Fruit fly (Drosophila melanogaster) whole organism, wandering third instar larva: ENCODE measurements around the gene GluProRS.

Experiments used
- Abd-B ChIP-seq: fragments of >200 bp; optimal IDR thresholded peaks from 2 replicates; lab custom pipeline; 2017; ENCODE audit warnings: missing biosample characterization, missing genetic modification characterization
- CG32264 ChIP-seq: fragments of 200-800 bp; sonication (Bioruptor generic); optimal IDR thresholded peaks from 2 replicates; lab custom pipeline; 2016; ENCODE audit warnings: missing biosample characterization, missing genetic modification characterization
- CG9705 ChIP-seq: fragments of 200-800 bp; sonication (Bioruptor generic); optimal IDR thresholded peaks from 2 replicates; lab custom pipeline; 2018; ENCODE audit warnings: missing biosample characterization, mild to moderate bottlenecking, missing genetic modification characterization
- CrebA ChIP-seq: fragments of 200-800 bp; sonication (Bioruptor generic); optimal IDR thresholded peaks from 2 replicates; lab custom pipeline; 2016; ENCODE audit warnings: missing biosample characterization, mild to moderate bottlenecking, missing genetic modification characterization, borderline replicate concordance
- Dfd ChIP-seq: fragments of >200 bp; optimal IDR thresholded peaks from 2 replicates; lab custom pipeline; 2017; ENCODE audit warnings: missing biosample characterization, missing genetic modification characterization
- Dif ChIP-seq: fragments of 200-275, 200-300 bp; sonication (Bioruptor generic); optimal IDR thresholded peaks from 2 replicates; lab custom pipeline; 2018; ENCODE audit warnings: missing biosample characterization, missing genetic modification characterization; ENCODE audit not compliant: partially characterized antibody
- GATAd ChIP-seq: sonication (Bioruptor generic); optimal IDR thresholded peaks from 2 replicates; lab custom pipeline; 2016; ENCODE audit warnings: missing biosample characterization, missing genetic modification characterization
- HLH106 ChIP-seq: fragments of 200-800 bp; optimal IDR thresholded peaks from 3 replicates; lab custom pipeline; 2019; ENCODE audit warnings: missing biosample characterization, mild to moderate bottlenecking, missing genetic modification characterization, moderate library complexity
- Hnf4 ChIP-seq: fragments of 200-800 bp; sonication (Bioruptor generic); optimal IDR thresholded peaks from 2 replicates; lab custom pipeline; 2016; ENCODE audit warnings: missing biosample characterization, mild to moderate bottlenecking, missing genetic modification characterization
- Hr78 ChIP-seq: fragments of >200 bp; optimal IDR thresholded peaks from 2 replicates; lab custom pipeline; 2017; ENCODE audit warnings: missing biosample characterization, missing genetic modification characterization
- Hr83 ChIP-seq: fragments of 200-300 bp; sonication (Bioruptor generic); optimal IDR thresholded peaks from 2 replicates; lab custom pipeline; 2016; ENCODE audit warnings: missing biosample characterization, mild to moderate bottlenecking, missing genetic modification characterization, moderate library complexity; ENCODE audit not compliant: poor library complexity, severe bottlenecking
- Jra ChIP-seq: sonication (Bioruptor generic); optimal IDR thresholded peaks from 2 replicates; lab custom pipeline; 2016; ENCODE audit warnings: missing biosample characterization, missing genetic modification characterization
- Mio ChIP-seq: sonication (Bioruptor generic); optimal IDR thresholded peaks from 2 replicates; lab custom pipeline; 2016; ENCODE audit warnings: missing biosample characterization, missing genetic modification characterization
- Myc ChIP-seq: fragments of >200 bp; optimal IDR thresholded peaks from 2 replicates; lab custom pipeline; 2017
- N ChIP-seq: fragments of >200 bp; optimal IDR thresholded peaks from 2 replicates; lab custom pipeline; 2018; ENCODE audit warnings: missing biosample characterization, missing external identifiers, missing genetic modification characterization
- OdsH ChIP-seq: fragments of 200-800 bp; sonication (Bioruptor generic); optimal IDR thresholded peaks from 2 replicates; lab custom pipeline; 2016; ENCODE audit warnings: missing biosample characterization, mild to moderate bottlenecking, missing genetic modification characterization
- Rel ChIP-seq, 2 experiments: fragments of 200-800 bp; sonication (Bioruptor generic) in 1 of 2; optimal IDR thresholded peaks; 2 replicates in 1 of 2; 3 replicates in 1 of 2; lab custom pipeline; 2016 to 2019; ENCODE audit warnings: mild to moderate bottlenecking in 2 of 2, missing biosample characterization in 2 of 2, missing genetic modification characterization in 2 of 2, moderate library complexity in 1 of 2
- Sp1 ChIP-seq: fragments of 200-800 bp; sonication (Bioruptor generic); optimal IDR thresholded peaks from 3 replicates; lab custom pipeline; 2019; ENCODE audit warnings: missing biosample characterization, mild to moderate bottlenecking, missing genetic modification characterization, moderate library complexity
- Vsx2 ChIP-seq: fragments of 200-300, 225-300 bp; sonication (Bioruptor generic); optimal IDR thresholded peaks from 2 replicates; lab custom pipeline; 2018; ENCODE audit warnings: missing biosample characterization, missing genetic modification characterization; ENCODE audit not compliant: partially characterized antibody
- br ChIP-seq: fragments of 200-800 bp; sonication (Bioruptor generic); optimal IDR thresholded peaks from 2 replicates; lab custom pipeline; 2016; ENCODE audit warnings: missing biosample characterization, missing genetic modification characterization
- brk ChIP-seq: fragments of 200-800 bp; sonication (Bioruptor generic); optimal IDR thresholded peaks from 2 replicates; lab custom pipeline; 2016; ENCODE audit warnings: missing biosample characterization, mild to moderate bottlenecking, missing genetic modification characterization
- dl ChIP-seq, 2 experiments: fragments of 175-275, 200-275 bp in 1 of 2; fragments of 200-275 bp in 1 of 2; sonication (Bioruptor generic); optimal IDR thresholded peaks; lab custom pipeline; 2018; ENCODE audit warnings: mild to moderate bottlenecking in 2 of 2, missing biosample characterization in 2 of 2, missing genetic modification characterization in 2 of 2, moderate library complexity in 2 of 2; ENCODE audit not compliant: partially characterized antibody in 2 of 2, insufficient read depth in 1 of 2
- dmrt93B ChIP-seq: fragments of 200-800 bp; sonication (Bioruptor generic); optimal IDR thresholded peaks from 2 replicates; lab custom pipeline; 2018; ENCODE audit warnings: missing biosample characterization, mild to moderate bottlenecking, missing genetic modification characterization
- dsf ChIP-seq: sonication (Bioruptor generic); optimal IDR thresholded peaks from 2 replicates; lab custom pipeline; 2016; ENCODE audit warnings: missing biosample characterization, missing genetic modification characterization, borderline replicate concordance
- ey ChIP-seq: fragments of 200-800 bp; sonication (Bioruptor generic); optimal IDR thresholded peaks from 2 replicates; lab custom pipeline; 2016; ENCODE audit warnings: missing biosample characterization, missing genetic modification characterization
- foxo ChIP-seq, 2 experiments: fragments of 200-800 bp; sonication (Bioruptor generic); optimal IDR thresholded peaks; 2 replicates in 1 of 2; 3 replicates in 1 of 2; lab custom pipeline; 2016 to 2017; ENCODE audit warnings: missing biosample characterization in 2 of 2, missing genetic modification characterization in 2 of 2
- fru ChIP-seq: fragments of 200-800 bp; sonication (Bioruptor generic); optimal IDR thresholded peaks from 3 replicates; lab custom pipeline; 2016; ENCODE audit warnings: missing biosample characterization, mild to moderate bottlenecking, missing genetic modification characterization
- h ChIP-seq: fragments of 200-800 bp; sonication (Bioruptor generic); optimal IDR thresholded peaks from 3 replicates; lab custom pipeline; 2016; ENCODE audit warnings: missing biosample characterization, mild to moderate bottlenecking, missing genetic modification characterization
- jim ChIP-seq: fragments of 175-275, 200-325 bp; sonication (Bioruptor generic); optimal IDR thresholded peaks from 2 replicates; lab custom pipeline; 2016; ENCODE audit warnings: missing biosample characterization, mild to moderate bottlenecking, missing genetic modification characterization
- lola ChIP-seq: fragments of >200 bp; optimal IDR thresholded peaks from 2 replicates; lab custom pipeline; 2017; ENCODE audit warnings: missing biosample characterization, missing genetic modification characterization
- pan ChIP-seq: fragments of >200 bp; optimal IDR thresholded peaks from 2 replicates; lab custom pipeline; 2017
- psq ChIP-seq: fragments of 200-800 bp; sonication (Bioruptor generic); optimal IDR thresholded peaks from 3 replicates; lab custom pipeline; 2017; ENCODE audit warnings: missing biosample characterization, mild to moderate bottlenecking, missing genetic modification characterization, moderate library complexity
- rgr ChIP-seq: fragments of 200-800 bp; sonication (Bioruptor generic); optimal IDR thresholded peaks from 3 replicates; lab custom pipeline; 2016; ENCODE audit warnings: missing biosample characterization, mild to moderate bottlenecking, missing genetic modification characterization
- sage ChIP-seq: fragments of 200-800 bp; sonication (Bioruptor generic); optimal IDR thresholded peaks from 2 replicates; lab custom pipeline; 2016; ENCODE audit warnings: missing biosample characterization, mild to moderate bottlenecking, missing genetic modification characterization
- sv ChIP-seq: fragments of 200-800 bp; sonication (Bioruptor generic); optimal IDR thresholded peaks from 3 replicates; lab custom pipeline; 2016; ENCODE audit warnings: missing biosample characterization, missing genetic modification characterization
- tai ChIP-seq: sonication (Bioruptor generic); optimal IDR thresholded peaks from 2 replicates; lab custom pipeline; 2016; ENCODE audit warnings: missing biosample characterization, missing genetic modification characterization
- usp ChIP-seq: fragments of >200 bp; optimal IDR thresholded peaks from 2 replicates; lab custom pipeline; 2017; ENCODE audit warnings: missing biosample characterization, missing genetic modification characterization
- woc ChIP-seq: sonication (Bioruptor generic); optimal IDR thresholded peaks from 2 replicates; lab custom pipeline; 2016; ENCODE audit warnings: missing biosample characterization, mild to moderate bottlenecking, missing genetic modification characterization

The GluProRS gene

DNA sequence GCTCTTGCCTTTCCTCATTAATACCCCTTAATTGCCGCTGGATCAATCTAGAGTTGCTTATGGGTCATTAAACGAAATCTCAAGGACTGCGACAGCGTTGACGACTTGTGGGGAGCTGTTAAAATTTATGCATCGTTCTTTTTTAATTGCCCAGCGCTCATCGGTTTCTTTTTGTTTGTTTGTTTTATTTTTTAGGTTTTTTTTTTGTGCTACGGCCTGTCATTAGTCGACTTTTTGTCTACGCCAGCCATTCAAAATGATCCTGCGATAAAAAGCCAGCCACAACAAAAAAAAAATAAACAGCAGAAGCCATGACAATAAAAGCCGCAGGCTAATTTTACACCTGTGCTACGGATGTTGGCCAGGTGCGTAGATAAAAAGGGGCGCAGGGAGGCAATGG is 45.8 kb upstream of the GluProRS start:
- TF ChIP-seq usp (GFP tag; lab: Kevin White, UChicago) (no peak), dmrt93B (no peak), fru (no peak), HLH106 (tag; lab: Kevin White, UChicago) (no peak), Abd-B (GFP tag; lab: Kevin White, UChicago) (no peak), foxo (GFP tag; optimal IDR thresholded peaks at IDR 0.05; lab: Kevin White, UChicago) (no peak), psq (no peak), br (GFP tag; lab: Kevin White, UChicago) (no peak), sage (no peak), Rel (GFP tag; optimal IDR thresholded peaks at IDR 0.05; lab: Kevin White, UChicago) (no peak), Rel (tag; optimal IDR thresholded peaks at IDR 0.05; lab: Kevin White, UChicago) (no peak), brk (GFP tag; lab: Kevin White, UChicago) (no peak), jim (GFP tag; lab: Kevin White, UChicago) (no peak), GATAd (GFP tag; lab: Kevin White, UChicago) (no peak), woc (GFP tag; lab: Kevin White, UChicago) (no peak), Hnf4 (no peak), ey (no peak)

DNA sequence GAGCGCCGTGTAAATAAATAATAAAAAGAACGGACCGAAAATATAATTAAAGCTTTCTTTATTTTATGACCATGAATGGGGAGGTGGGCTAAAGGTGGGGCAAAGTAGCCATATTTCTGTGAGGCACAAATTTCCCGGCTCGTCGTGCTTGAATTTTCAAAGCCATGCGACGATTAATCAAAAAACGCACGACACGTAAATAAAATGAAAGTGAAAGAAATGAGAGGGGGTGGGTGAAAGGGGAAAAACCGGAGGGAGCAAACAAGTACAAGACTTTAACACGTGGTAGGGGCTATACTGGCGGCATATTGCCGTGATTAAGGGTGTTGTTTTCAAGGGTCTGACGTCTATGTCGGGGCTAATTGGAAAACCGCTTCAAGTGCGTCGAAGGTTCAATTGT is 43.0 kb upstream of the GluProRS start:
- TF ChIP-seq Dif (GFP tag; lab: Kevin White, UChicago) (no peak), brk (GFP tag; lab: Kevin White, UChicago) (no peak), dl (GFP tag; optimal IDR thresholded peaks at IDR 0.05; lab: Kevin White, UChicago; ENCODE audit: insufficient read depth in 1 of 2, partially characterized antibody in 2 of 2) (no peak), OdsH (GFP tag; lab: Kevin White, UChicago) (no peak), sv (GFP tag; lab: Kevin White, UChicago) (no peak)

DNA sequence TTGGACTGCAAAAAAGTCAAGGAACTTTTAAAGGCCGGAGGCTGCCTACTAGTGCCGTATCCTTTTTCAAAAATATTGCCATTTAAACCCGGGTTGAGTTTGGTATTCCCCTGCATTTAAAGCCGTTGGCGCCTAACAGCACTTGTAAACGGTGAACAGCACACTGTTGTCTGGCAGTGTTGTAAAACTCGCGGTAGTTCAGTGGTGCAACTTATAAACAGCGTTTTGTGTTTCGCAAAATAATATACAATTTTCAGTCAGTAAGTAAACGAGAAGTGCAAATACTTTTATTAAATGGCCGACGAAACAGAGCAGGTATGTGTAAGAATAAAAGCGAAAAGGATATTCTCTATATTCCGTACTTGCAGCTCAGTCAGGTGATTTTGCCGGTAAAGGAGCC is 38.0 kb upstream of the GluProRS start, which contains the start of gene LSm3:
Gene LSm3, plus strand, starts transcription at position 39 of the 400 bp plus-strand sequence.
- TF ChIP-seq N (GFP tag; lab: Kevin White, UChicago) (no peak), sage (no peak), tai (GFP tag; lab: Kevin White, UChicago) (no peak), woc (GFP tag; lab: Kevin White, UChicago) (no peak), HLH106 (tag; lab: Kevin White, UChicago) (no peak), Mio (GFP tag; lab: Kevin White, UChicago) (no peak), dsf (GFP tag; lab: Kevin White, UChicago) (no peak), rgr (GFP tag; lab: Kevin White, UChicago) (no peak), brk (GFP tag; lab: Kevin White, UChicago) (no peak), CG9705 (no peak), Rel (GFP tag; optimal IDR thresholded peaks at IDR 0.05; lab: Kevin White, UChicago) (no peak), Rel (tag; optimal IDR thresholded peaks at IDR 0.05; lab: Kevin White, UChicago) (peak; percentile 100), br (GFP tag; lab: Kevin White, UChicago) (no peak), h (no peak), GATAd (GFP tag; lab: Kevin White, UChicago) (no peak), Dfd (GFP tag; lab: Kevin White, UChicago) (no peak), Myc (lab: Kevin White, UChicago) (peak; percentile 14), Hr78 (no peak), Abd-B (GFP tag; lab: Kevin White, UChicago) (no peak), pan (no peak), Sp1 (GFP tag; lab: Kevin White, UChicago) (no peak), dmrt93B (no peak), CG32264 (GFP tag; lab: Kevin White, UChicago) (no peak), Vsx2 (GFP tag; lab: Kevin White, UChicago) (no peak), usp (GFP tag; lab: Kevin White, UChicago) (no peak), foxo (GFP tag; optimal IDR thresholded peaks at IDR 0.05; lab: Kevin White, UChicago) (peak in 1 of 2 experiments; percentile 7), sv (GFP tag; lab: Kevin White, UChicago) (no peak), jim (GFP tag; lab: Kevin White, UChicago) (no peak), Hr83 (GFP tag; lab: Kevin White, UChicago) (peak; percentile 6), ey (no peak), OdsH (GFP tag; lab: Kevin White, UChicago) (no peak), fru (no peak), CrebA (GFP tag; lab: Kevin White, UChicago) (no peak), dl (GFP tag; optimal IDR thresholded peaks at IDR 0.05; lab: Kevin White, UChicago; ENCODE audit: insufficient read depth in 1 of 2, partially characterized antibody in 2 of 2) (no peak), Jra (GFP tag; lab: Kevin White, UChicago) (no peak), Hnf4 (peak; percentile 21), psq (no peak), lola (GFP tag; lab: Kevin White, UChicago) (no peak), Dif (GFP tag; lab: Kevin White, UChicago) (no peak)
